Worm (Caenorhabditis elegans) whole organism, early embryonic: ENCODE data around the gene rft-2.

ENCODE experiments used
- aly-1 ChIP-seq: sonication (generic microtip); optimal IDR thresholded peaks from 2 replicates; lab custom pipeline; 2016; ENCODE audit warnings: missing genetic modification characterization, missing compliant biosample characterization
- ets-7 ChIP-seq: sonication (generic microtip); optimal IDR thresholded peaks from 2 replicates; lab custom pipeline; 2016; ENCODE audit warnings: missing genotype, missing genetic modification characterization, missing compliant biosample characterization
- scrt-1 ChIP-seq: fragments of 200-800 bp; sonication (Bioruptor generic); IDR thresholded peaks from 2 replicates; pipeline ENCODE4 v1.3.6; 2022; ENCODE audit warnings: missing genetic modification characterization, missing compliant biosample characterization

DNA sequence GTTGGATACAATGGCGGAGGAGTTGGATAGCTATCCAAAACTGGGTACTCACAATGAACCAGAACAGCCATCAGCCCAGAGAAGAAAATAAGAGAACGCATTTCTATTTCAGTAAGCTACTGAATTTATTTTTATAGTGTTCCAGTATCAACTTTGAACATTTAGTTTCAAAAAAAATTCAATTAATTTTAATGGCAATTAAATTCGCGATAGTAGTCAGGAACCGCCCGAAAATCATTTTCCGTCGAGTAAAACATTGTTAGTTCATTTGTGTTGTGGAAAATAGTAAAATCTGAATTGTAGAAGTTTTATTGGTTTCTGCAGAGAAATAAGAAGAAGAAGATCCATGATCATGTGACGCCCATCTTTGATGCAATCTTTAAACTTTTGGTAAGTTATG is 32.2 kb downstream of the rft-2 start, which contains the start of gene Y47D7A.6:
- TF ChIP-seq scrt-1 (no peak), aly-1 (no peak), ets-7 (tag; lab: Kevin White, UChicago) (no peak)
